Worm (Caenorhabditis elegans): ENCODE results near the gene C05D10.4.

The C05D10.4 gene

ce11 chrIII:6102762-6103161 is at the start of gene C05D10.4:
Gene C05D10.4, minus strand, starts transcription at chrIII:6102862.
- TF ChIP-seq flt-1 (GFP tag; IDR thresholded peaks at IDR 0.05), result no peak
- TF ChIP-seq ceh-13 (GFP tag; optimal IDR thresholded peaks at IDR 0.05), result no peak
- TF ChIP-seq F13C5.2 (tag; optimal IDR thresholded peaks at IDR 0.05), result no peak
- TF ChIP-seq sea-1 (GFP tag; conservative IDR thresholded peaks at IDR 0.05), result no peak
- no peak for TF ChIP-seq tbx-37 (GFP tag; conservative IDR thresholded peaks at IDR 0.05)

ce11 chrIII:6149467-6150072 is 46.9 kb upstream of the C05D10.4 start, which contains the start of the genes wht-7 and Y42G9A.1:
Gene wht-7, minus strand, starts transcription at chrIII:6149597.
Gene Y42G9A.1, plus strand, starts transcription at chrIII:6149961.
- TF ChIP-seq F13C5.2 (tag; optimal IDR thresholded peaks at IDR 0.05), result no peak
- TF ChIP-seq ceh-36 (tag; optimal IDR thresholded peaks at IDR 0.05), result no peak
- TF ChIP-seq sea-1 (GFP tag; conservative IDR thresholded peaks at IDR 0.05), result no peak
- no peak for TF ChIP-seq B0310.2 (tag; optimal IDR thresholded peaks at IDR 0.05)
- TF ChIP-seq aly-1 (tag; optimal IDR thresholded peaks at IDR 0.05), result no peak
- TF ChIP-seq scrt-1 (GFP tag; IDR thresholded peaks at IDR 0.05), result no peak
- TF ChIP-seq ets-7 (tag; optimal IDR thresholded peaks at IDR 0.05), result no peak
- no peak for TF ChIP-seq pes-1 (GFP tag; IDR thresholded peaks at IDR 0.05)
- no peak for TF ChIP-seq hmbx-1 (tag; optimal IDR thresholded peaks at IDR 0.05)
- no peak for TF ChIP-seq tra-4 (tag; optimal IDR thresholded peaks at IDR 0.05)
- no peak for TF ChIP-seq hnd-1 (tag; optimal IDR thresholded peaks at IDR 0.05)
- no peak for TF ChIP-seq tbx-11 (GFP tag; IDR thresholded peaks at IDR 0.05)
- no peak for TF ChIP-seq ceh-13 (GFP tag; optimal IDR thresholded peaks at IDR 0.05)
- no peak for TF ChIP-seq hmg-4 (GFP tag; optimal IDR thresholded peaks at IDR 0.05)
- TF ChIP-seq flt-1 (GFP tag; IDR thresholded peaks at IDR 0.05), result no peak
- TF ChIP-seq ama-1 (optimal IDR thresholded peaks at IDR 0.05), result no peak
- TF ChIP-seq tbx-37 (GFP tag; conservative IDR thresholded peaks at IDR 0.05), result no peak

- TF ChIP-seq pes-1 (GFP tag; IDR thresholded peaks at IDR 0.05), result no peak
- no peak for TF ChIP-seq tbx-11 (GFP tag; IDR thresholded peaks at IDR 0.05)
- no peak for TF ChIP-seq ets-7 (tag; optimal IDR thresholded peaks at IDR 0.05)
- no peak for TF ChIP-seq hmg-4 (GFP tag; optimal IDR thresholded peaks at IDR 0.05)
- no peak for TF ChIP-seq scrt-1 (GFP tag; IDR thresholded peaks at IDR 0.05)
- TF ChIP-seq F13C5.2 (tag; optimal IDR thresholded peaks at IDR 0.05), result no peak
- no peak for TF ChIP-seq ceh-36 (tag; optimal IDR thresholded peaks at IDR 0.05)
- no peak for TF ChIP-seq tra-4 (tag; optimal IDR thresholded peaks at IDR 0.05)
- no peak for TF ChIP-seq flt-1 (GFP tag; IDR thresholded peaks at IDR 0.05)
- no peak for TF ChIP-seq B0310.2 (tag; optimal IDR thresholded peaks at IDR 0.05)
- TF ChIP-seq tbx-37 (GFP tag; conservative IDR thresholded peaks at IDR 0.05), result no peak
- TF ChIP-seq hmbx-1 (tag; optimal IDR thresholded peaks at IDR 0.05), result no peak
- no peak for TF ChIP-seq ceh-13 (GFP tag; optimal IDR thresholded peaks at IDR 0.05)
- no peak for TF ChIP-seq sea-1 (GFP tag; conservative IDR thresholded peaks at IDR 0.05)
- TF ChIP-seq ama-1 (optimal IDR thresholded peaks at IDR 0.05), result no peak
These were observed 46.0 kb upstream of the C05D10.4 start for ce11 chrIII:6148684-6149083.

- TF ChIP-seq aly-1 (tag; optimal IDR thresholded peaks at IDR 0.05), result no peak
- no peak for TF ChIP-seq ets-7 (tag; optimal IDR thresholded peaks at IDR 0.05)
- no peak for TF ChIP-seq tbx-37 (GFP tag; conservative IDR thresholded peaks at IDR 0.05)
- TF ChIP-seq flt-1 (GFP tag; IDR thresholded peaks at IDR 0.05), result no peak
- TF ChIP-seq ceh-36 (tag; optimal IDR thresholded peaks at IDR 0.05), result no peak
- no peak for TF ChIP-seq pes-1 (GFP tag; IDR thresholded peaks at IDR 0.05)
- TF ChIP-seq B0310.2 (tag; optimal IDR thresholded peaks at IDR 0.05), result no peak
- TF ChIP-seq hnd-1 (tag; optimal IDR thresholded peaks at IDR 0.05), result no peak
- TF ChIP-seq ama-1 (optimal IDR thresholded peaks at IDR 0.05), result no peak
- no peak for TF ChIP-seq hmbx-1 (tag; optimal IDR thresholded peaks at IDR 0.05)
- TF ChIP-seq scrt-1 (GFP tag; IDR thresholded peaks at IDR 0.05), result no peak
- no peak for TF ChIP-seq hmg-4 (GFP tag; optimal IDR thresholded peaks at IDR 0.05)
- no peak for TF ChIP-seq tra-4 (tag; optimal IDR thresholded peaks at IDR 0.05)
- no peak for TF ChIP-seq F13C5.2 (tag; optimal IDR thresholded peaks at IDR 0.05)
- no peak for TF ChIP-seq ceh-13 (GFP tag; optimal IDR thresholded peaks at IDR 0.05)
These were observed 45.2 kb upstream of the C05D10.4 start, which contains the start of gene Y42G9A.2 for ce11 chrIII:6147903-6148302. Gene Y42G9A.2, plus strand, starts transcription at chrIII:6148186.

ce11 chrIII:6146797-6147196 is 44.1 kb upstream of the C05D10.4 start:
- no peak for TF ChIP-seq ceh-36 (tag; optimal IDR thresholded peaks at IDR 0.05)

- TF ChIP-seq tbx-37 (GFP tag; conservative IDR thresholded peaks at IDR 0.05) (no peak), aly-1 (tag; optimal IDR thresholded peaks at IDR 0.05) (no peak), scrt-1 (GFP tag; IDR thresholded peaks at IDR 0.05) (no peak), tra-4 (tag; optimal IDR thresholded peaks at IDR 0.05) (no peak), F13C5.2 (tag; optimal IDR thresholded peaks at IDR 0.05) (no peak), B0310.2 (tag; optimal IDR thresholded peaks at IDR 0.05) (no peak), hnd-1 (tag; optimal IDR thresholded peaks at IDR 0.05) (no peak), ceh-13 (GFP tag; optimal IDR thresholded peaks at IDR 0.05) (no peak), flt-1 (GFP tag; IDR thresholded peaks at IDR 0.05) (no peak), hmg-4 (GFP tag; optimal IDR thresholded peaks at IDR 0.05) (no peak), sea-1 (GFP tag; conservative IDR thresholded peaks at IDR 0.05) (no peak), ceh-36 (tag; optimal IDR thresholded peaks at IDR 0.05) (no peak), pes-1 (GFP tag; IDR thresholded peaks at IDR 0.05) (no peak), ama-1 (optimal IDR thresholded peaks at IDR 0.05) (no peak), tbx-11 (GFP tag; IDR thresholded peaks at IDR 0.05) (no peak), hmbx-1 (tag; optimal IDR thresholded peaks at IDR 0.05) (no peak)
These were observed 43.2 kb upstream of the C05D10.4 start, which contains the start of gene Y42G9A.3 for ce11 chrIII:6145896-6146295. Gene Y42G9A.3, plus strand, starts transcription at chrIII:6146258.

ce11 chrIII:6145309-6145708 is 42.6 kb upstream of the C05D10.4 start:
- no peak for TF ChIP-seq ama-1 (optimal IDR thresholded peaks at IDR 0.05)
- no peak for TF ChIP-seq pes-1 (GFP tag; IDR thresholded peaks at IDR 0.05)
- TF ChIP-seq ceh-13 (GFP tag; optimal IDR thresholded peaks at IDR 0.05), result no peak
- no peak for TF ChIP-seq hmbx-1 (tag; optimal IDR thresholded peaks at IDR 0.05)
- no peak for TF ChIP-seq tbx-37 (GFP tag; conservative IDR thresholded peaks at IDR 0.05)
- no peak for TF ChIP-seq hmg-4 (GFP tag; optimal IDR thresholded peaks at IDR 0.05)
- TF ChIP-seq tra-4 (tag; optimal IDR thresholded peaks at IDR 0.05), result no peak
- TF ChIP-seq hnd-1 (tag; optimal IDR thresholded peaks at IDR 0.05), result no peak
- TF ChIP-seq aly-1 (tag; optimal IDR thresholded peaks at IDR 0.05), result no peak
- no peak for TF ChIP-seq tbx-11 (GFP tag; IDR thresholded peaks at IDR 0.05)
- no peak for TF ChIP-seq scrt-1 (GFP tag; IDR thresholded peaks at IDR 0.05)
- TF ChIP-seq flt-1 (GFP tag; IDR thresholded peaks at IDR 0.05), result no peak
- no peak for TF ChIP-seq sea-1 (GFP tag; conservative IDR thresholded peaks at IDR 0.05)
- no peak for TF ChIP-seq ets-7 (tag; optimal IDR thresholded peaks at IDR 0.05)
- no peak for TF ChIP-seq ceh-36 (tag; optimal IDR thresholded peaks at IDR 0.05)
- TF ChIP-seq B0310.2 (tag; optimal IDR thresholded peaks at IDR 0.05), result no peak
- TF ChIP-seq F13C5.2 (tag; optimal IDR thresholded peaks at IDR 0.05), result no peak

All from whole organism, early embryonic.